Worm (Caenorhabditis elegans): ENCODE results near the gene stau-1.
A peak's percentile ranks its signal among the peaks of the same experiment; 100 is the strongest.

The stau-1 gene

DNA sequence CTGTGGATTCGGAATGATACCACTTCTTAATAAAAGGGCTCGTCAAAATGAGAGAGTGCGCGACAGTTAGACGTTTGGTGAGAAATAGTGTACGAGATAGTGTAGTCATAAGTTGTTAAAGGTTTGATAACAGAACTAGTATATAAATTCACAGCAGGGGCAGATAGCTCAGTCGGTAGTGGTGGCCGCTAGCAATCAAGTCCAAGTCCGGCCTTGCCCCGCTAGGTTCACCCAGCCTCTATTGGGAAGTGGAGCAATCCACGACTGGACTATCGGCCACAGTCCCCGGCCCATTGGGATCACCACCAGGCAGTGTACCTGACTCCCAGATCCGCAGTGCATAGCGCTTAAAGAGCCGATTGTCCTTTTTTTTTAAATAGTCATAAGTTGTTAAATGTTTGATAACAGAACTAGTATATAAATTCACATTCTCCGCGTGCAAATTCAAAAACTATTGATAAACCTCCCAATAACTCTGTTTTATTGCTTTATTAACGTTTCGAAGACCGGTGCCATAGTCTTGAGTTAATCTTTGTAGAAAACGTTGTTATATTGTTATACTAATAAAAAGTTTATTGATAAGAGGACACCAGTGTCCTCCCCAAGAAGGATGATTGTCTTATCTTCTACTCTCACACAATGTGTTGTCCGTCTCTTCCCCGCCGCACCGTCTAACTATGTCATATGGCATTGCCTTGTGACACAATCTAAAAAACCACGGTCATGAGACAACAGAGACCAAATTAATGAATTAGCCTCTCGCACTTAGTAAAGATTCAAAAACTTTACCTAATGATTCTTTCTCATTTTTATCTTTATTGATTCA is 24.2 kb downstream of the stau-1 start:
- TF ChIP-seq sptf-2 (GFP tag; optimal IDR thresholded peaks at IDR 0.05) = no peak
- peak; percentile 48 for TF ChIP-seq nfyb-1 (GFP tag; IDR thresholded peaks at IDR 0.05)
- TF ChIP-seq cebp-1 (GFP tag; IDR thresholded peaks at IDR 0.05) = peak; percentile 16; the same call in 1 of the 2 replicates
- TF ChIP-seq cebp-1 (tag; optimal IDR thresholded peaks at IDR 0.05) = peak; percentile 46
- peak; percentile 45 for TF ChIP-seq repo-1 (tag; optimal IDR thresholded peaks at IDR 0.05)
- TF ChIP-seq mel-28 (tag; optimal IDR thresholded peaks at IDR 0.05; ENCODE audit: borderline replicate concordance) = no peak
- TF ChIP-seq lin-40 (tag; optimal IDR thresholded peaks at IDR 0.05) = peak; percentile 55
- TF ChIP-seq him-1 (tag; optimal IDR thresholded peaks at IDR 0.05) = no peak
- TF ChIP-seq ceh-79 (tag; optimal IDR thresholded peaks at IDR 0.05) = no peak
- TF ChIP-seq hlh-26 (GFP tag; conservative IDR thresholded peaks at IDR 0.05) = no peak
- TF ChIP-seq hlh-12 (tag; optimal IDR thresholded peaks at IDR 0.05) = no peak
- TF ChIP-seq nhr-27 (tag; optimal IDR thresholded peaks at IDR 0.05) = peak; percentile 50
- no peak for TF ChIP-seq hsf-1 (GFP tag; IDR thresholded peaks at IDR 0.05)
- TF ChIP-seq fkh-3 (tag; optimal IDR thresholded peaks at IDR 0.05) = no peak
- peak; percentile 59; the same call in 1 of the 2 replicates for TF ChIP-seq K11D2.4 (GFP tag; IDR thresholded peaks at IDR 0.05)
- TF ChIP-seq somi-1 (GFP tag; optimal IDR thresholded peaks at IDR 0.05) = peak; percentile 24
- no peak for TF ChIP-seq attf-5 (GFP tag; optimal IDR thresholded peaks at IDR 0.05)
- TF ChIP-seq snpc-1.1 (tag; optimal IDR thresholded peaks at IDR 0.05; ENCODE audit: insufficient read depth) = no peak
- no peak for TF ChIP-seq T07F8.4 (tag; optimal IDR thresholded peaks at IDR 0.05)
- peak; percentile 13 for TF ChIP-seq dox-1 (GFP tag; IDR thresholded peaks at IDR 0.05)
- TF ChIP-seq B0336.3 (GFP tag; IDR thresholded peaks at IDR 0.05) = peak; percentile 63
- 0 out of 2 replicates have a peak, but pooled peaks have one; percentile 9 for TF ChIP-seq Y67H2A.10 (GFP tag; conservative IDR thresholded peaks at IDR 0.05)
- peak; percentile 62 for TF ChIP-seq tbp1 (GFP tag; optimal IDR thresholded peaks at IDR 0.05)
- TF ChIP-seq bed-1 (GFP tag; IDR thresholded peaks at IDR 0.05) = no peak
- no peak for TF ChIP-seq F49E8.2 (tag; optimal IDR thresholded peaks at IDR 0.05; ENCODE audit: insufficient read depth)
- no peak for TF ChIP-seq mxl-1 (tag; optimal IDR thresholded peaks at IDR 0.05)
- TF ChIP-seq F37B4.10 (GFP tag; IDR thresholded peaks at IDR 0.05) = 0 out of 2 replicates have a peak, but pooled peaks have one; percentile 34
- peak; percentile 63 for TF ChIP-seq zfh-2 (GFP tag; conservative IDR thresholded peaks at IDR 0.05)
- TF ChIP-seq nhr-80 (tag; optimal IDR thresholded peaks at IDR 0.05) = peak; percentile 87
- peak; percentile 9 for TF ChIP-seq ztf-18 (tag; optimal IDR thresholded peaks at IDR 0.05)
- TF ChIP-seq aptf-2 (GFP tag; conservative IDR thresholded peaks at IDR 0.05) = 0 out of 2 replicates have a peak, but pooled peaks have one; percentile 17
- peak; percentile 67 for TF ChIP-seq ztf-22 (GFP tag; optimal IDR thresholded peaks at IDR 0.05)
- TF ChIP-seq chd-7 (tag; optimal IDR thresholded peaks at IDR 0.05) = peak; percentile 19
- no peak for TF ChIP-seq cebp-2 (GFP tag; IDR thresholded peaks at IDR 0.05)
- peak; percentile 24; the same call in 1 of the 2 replicates for TF ChIP-seq pbrm-1 (GFP tag; IDR thresholded peaks at IDR 0.05)
- TF ChIP-seq F52B5.7 (tag; optimal IDR thresholded peaks at IDR 0.05) = no peak
- TF ChIP-seq atf-7 (tag; optimal IDR thresholded peaks at IDR 0.05) = peak; percentile 37
- no peak for TF ChIP-seq aptf-3 (GFP tag; IDR thresholded peaks at IDR 0.05)
- peak; percentile 29; the same call in 1 of the 2 replicates for TF ChIP-seq hmg-1.2 (GFP tag; IDR thresholded peaks at IDR 0.05)
- peak; percentile 77 for TF ChIP-seq egl-44 (GFP tag; IDR thresholded peaks at IDR 0.05)
- TF ChIP-seq nhr-179 (tag; optimal IDR thresholded peaks at IDR 0.05) = no peak
- peak; percentile 52; the same call in 1 of the 2 replicates for TF ChIP-seq mcd-1 (GFP tag; IDR thresholded peaks at IDR 0.05)
- TF ChIP-seq Y56A3A.18 (GFP tag; IDR thresholded peaks at IDR 0.05) = 0 out of 2 replicates have a peak, but pooled peaks have one; percentile 20
- no peak for TF ChIP-seq lag-1 (GFP tag; IDR thresholded peaks at IDR 0.05)
- TF ChIP-seq F39B2.1 (GFP tag; IDR thresholded peaks at IDR 0.05) = no peak
- TF ChIP-seq ztf-26 (tag; optimal IDR thresholded peaks at IDR 0.05) = peak; percentile 64
- peak; percentile 27 for TF ChIP-seq nhr-90 (tag; optimal IDR thresholded peaks at IDR 0.05)

All from whole organism, young adult.